Fruit fly (Drosophila melanogaster): ENCODE results near the gene CG34028.

DNA sequence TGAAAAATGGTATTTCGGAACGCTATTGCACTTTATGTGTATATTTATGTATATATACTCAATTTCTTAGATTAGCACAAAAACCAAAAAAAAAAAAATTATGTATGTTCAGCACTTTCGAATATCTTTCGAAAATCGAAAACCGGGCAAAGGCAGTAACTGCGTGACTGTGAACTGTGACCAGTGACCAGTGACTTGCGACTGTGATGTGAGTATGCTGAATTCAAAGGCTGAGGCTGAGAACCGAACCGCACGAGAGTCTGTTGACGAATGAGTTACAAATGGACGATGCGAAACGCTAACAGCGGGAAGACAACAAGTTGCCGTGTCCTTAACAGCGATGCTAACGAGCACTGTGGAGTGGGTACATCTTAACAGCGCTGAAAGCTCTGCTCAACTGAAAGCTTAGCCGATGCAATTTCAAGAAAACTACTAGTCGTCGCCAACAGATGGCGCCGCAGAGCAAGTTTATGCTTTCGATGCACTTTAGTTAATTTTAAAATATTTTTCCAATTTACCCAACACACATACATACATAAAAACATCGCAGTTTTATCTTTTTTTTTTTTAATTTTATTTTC is 39.3 kb downstream of the CG34028 start, which contains the start of gene CG32700:
- TF ChIP-seq CG6854 (GFP tag; optimal IDR thresholded peaks at IDR 0.05) (no peak), dac (GFP tag; optimal IDR thresholded peaks at IDR 0.05) (no peak), Sox102F (GFP tag; optimal IDR thresholded peaks at IDR 0.05) (no peak), Lpt (GFP tag; optimal IDR thresholded peaks at IDR 0.05) (no peak), fkh (GFP tag; optimal IDR thresholded peaks at IDR 0.05) (no peak), CG31627 (GFP tag; optimal IDR thresholded peaks at IDR 0.05) (no peak), CG8319 (GFP tag; optimal IDR thresholded peaks at IDR 0.05) (no peak), Ets96B (tag; optimal IDR thresholded peaks at IDR 0.05) (no peak), Hr39 (GFP tag; optimal IDR thresholded peaks at IDR 0.05) (no peak), Hr4 (GFP tag; optimal IDR thresholded peaks at IDR 0.05) (no peak), salr (GFP tag; optimal IDR thresholded peaks at IDR 0.05) (no peak), CG15336 (GFP tag; IDR thresholded peaks at IDR 0.05) (no peak), CG7368 (GFP tag; optimal IDR thresholded peaks at IDR 0.05) (no peak)
